Worm (Caenorhabditis elegans): ENCODE data around the gene K08D8.4.
A peak's percentile ranks its signal among the peaks of the same experiment; 100 is the strongest.

K08D8.4 gene

DNA sequence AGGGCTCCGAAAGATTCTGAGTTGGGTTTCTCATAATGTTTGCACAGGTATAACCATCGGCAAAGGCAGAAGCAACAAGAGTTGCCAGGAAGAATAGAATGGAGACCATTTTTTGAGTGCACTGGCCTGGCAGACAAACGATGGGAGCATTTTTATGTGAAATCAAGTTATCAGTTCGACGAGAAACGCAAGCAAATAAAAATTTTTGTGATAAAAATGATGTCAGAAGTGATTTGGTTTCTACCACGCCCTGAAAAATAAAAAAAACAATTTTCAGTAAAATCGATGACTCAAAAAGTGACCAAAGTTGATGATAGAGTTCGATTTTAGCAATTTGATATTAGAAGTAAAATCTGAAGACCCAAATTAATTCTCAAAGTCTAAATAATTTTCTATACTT, at the start of gene K08D8.4:
TSS of gene K08D8.4 (minus strand) at position 128 of the 400 bp plus-strand sequence.
- peak; percentile 15 for TF ChIP-seq elt-2 (tag; optimal IDR thresholded peaks at IDR 0.05)
- TF ChIP-seq hlh-6 (tag; optimal IDR thresholded peaks at IDR 0.05), result no peak

DNA sequence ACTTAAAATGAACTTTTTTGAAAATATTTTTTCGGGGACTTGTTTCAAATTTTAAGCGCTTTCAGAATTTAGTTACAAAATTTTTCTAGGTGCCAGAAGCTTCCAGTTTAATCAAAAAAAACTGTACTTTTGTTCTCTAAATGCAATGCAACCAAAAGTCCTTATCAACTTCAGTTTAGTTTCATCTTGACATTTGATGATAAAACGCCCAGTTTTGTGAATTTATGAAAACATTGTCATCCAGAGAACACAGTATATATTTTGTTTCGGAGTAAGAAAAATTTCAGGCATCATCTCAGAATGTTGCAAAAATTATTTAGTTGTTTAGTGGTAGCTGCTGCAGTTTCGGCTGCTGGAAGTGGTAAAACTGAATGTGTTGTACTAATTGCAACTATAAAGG, 47.9 kb upstream of the K08D8.4 start, which contains the start of gene F55G11.6:
TSS of gene F55G11.6 (plus strand) at position 301 of the 400 bp plus-strand sequence.
- no peak for TF ChIP-seq ama-1 (optimal IDR thresholded peaks at IDR 0.05)
- no peak for TF ChIP-seq dmd-4 (tag; optimal IDR thresholded peaks at IDR 0.05; ENCODE audit: borderline replicate concordance)
- TF ChIP-seq pqm-1 (tag; optimal IDR thresholded peaks at IDR 0.05), result no peak

ce11 chrIV:12948470-12948869, 38.7 kb upstream of the K08D8.4 start, which contains the start of gene F55G11.10:
F55G11.10 (plus strand) TSS chrIV:12948770.
- no peak for TF ChIP-seq ets-4 (tag; optimal IDR thresholded peaks at IDR 0.05)
- TF ChIP-seq ceh-31 (tag; optimal IDR thresholded peaks at IDR 0.05), result no peak
- TF ChIP-seq C38D4.7 (GFP tag; optimal IDR thresholded peaks at IDR 0.05), result no peak
- TF ChIP-seq ceh-2 (tag; optimal IDR thresholded peaks at IDR 0.05), result no peak
- no peak for TF ChIP-seq C08G9.2 (tag; optimal IDR thresholded peaks at IDR 0.05)
- TF ChIP-seq pax-1 (tag; optimal IDR thresholded peaks at IDR 0.05), result no peak
- TF ChIP-seq hlh-8 (tag; optimal IDR thresholded peaks at IDR 0.05), result no peak
- TF ChIP-seq Y22D7AL.16 (tag; optimal IDR thresholded peaks at IDR 0.05), result no peak
- no peak for TF ChIP-seq sox-2 (GFP tag; IDR thresholded peaks at IDR 0.05)
- no peak for TF ChIP-seq sdc-2 (tag; optimal IDR thresholded peaks at IDR 0.05)
- TF ChIP-seq nhr-232 (tag; optimal IDR thresholded peaks at IDR 0.05), result no peak
- no peak for TF ChIP-seq ahr-1 (tag; optimal IDR thresholded peaks at IDR 0.05)
- TF ChIP-seq pqm-1 (tag; optimal IDR thresholded peaks at IDR 0.05), result no peak
- no peak for TF ChIP-seq ceh-9 (tag; optimal IDR thresholded peaks at IDR 0.05)
- TF ChIP-seq sox-4 (tag; optimal IDR thresholded peaks at IDR 0.05), result no peak
- TF ChIP-seq F13H6.1 (tag; optimal IDR thresholded peaks at IDR 0.05), result no peak
- TF ChIP-seq zip-5 (tag; optimal IDR thresholded peaks at IDR 0.05), result no peak
- TF ChIP-seq syd-9 (tag; optimal IDR thresholded peaks at IDR 0.05), result no peak
- no peak for TF ChIP-seq npax-4 (tag; optimal IDR thresholded peaks at IDR 0.05)

ce11 chrIV:12946488-12946887, 36.7 kb upstream of the K08D8.4 start, which contains the start of gene F55G11.1:
F55G11.1 (minus strand) TSS chrIV:12946588.
- no peak for TF ChIP-seq C38D4.7 (GFP tag; optimal IDR thresholded peaks at IDR 0.05)
- TF ChIP-seq nhr-11 (tag; optimal IDR thresholded peaks at IDR 0.05), result no peak
- no peak for TF ChIP-seq pha-2 (tag; optimal IDR thresholded peaks at IDR 0.05)
- no peak for TF ChIP-seq madf-2 (tag; optimal IDR thresholded peaks at IDR 0.05)
- no peak for TF ChIP-seq npax-4 (tag; optimal IDR thresholded peaks at IDR 0.05)
- no peak for TF ChIP-seq C08G9.2 (tag; optimal IDR thresholded peaks at IDR 0.05)
- TF ChIP-seq fkh-10 (GFP tag; optimal IDR thresholded peaks at IDR 0.05), result no peak
- no peak for TF ChIP-seq ceh-9 (tag; optimal IDR thresholded peaks at IDR 0.05)
- no peak for TF ChIP-seq sox-4 (tag; optimal IDR thresholded peaks at IDR 0.05)
- TF ChIP-seq tbx-2 (tag; optimal IDR thresholded peaks at IDR 0.05), result no peak
- TF ChIP-seq elt-2 (tag; optimal IDR thresholded peaks at IDR 0.05), result no peak
- no peak for TF ChIP-seq mec-3 (tag; optimal IDR thresholded peaks at IDR 0.05; ENCODE audit: borderline replicate concordance)
- no peak for TF ChIP-seq hlh-15 (tag; optimal IDR thresholded peaks at IDR 0.05)
- TF ChIP-seq odd-2 (tag; optimal IDR thresholded peaks at IDR 0.05), result no peak
- no peak for TF ChIP-seq ttx-3 (tag; optimal IDR thresholded peaks at IDR 0.05)
- TF ChIP-seq hlh-8 (tag; optimal IDR thresholded peaks at IDR 0.05), result no peak
- no peak for TF ChIP-seq che-1 (tag; optimal IDR thresholded peaks at IDR 0.05)

DNA sequence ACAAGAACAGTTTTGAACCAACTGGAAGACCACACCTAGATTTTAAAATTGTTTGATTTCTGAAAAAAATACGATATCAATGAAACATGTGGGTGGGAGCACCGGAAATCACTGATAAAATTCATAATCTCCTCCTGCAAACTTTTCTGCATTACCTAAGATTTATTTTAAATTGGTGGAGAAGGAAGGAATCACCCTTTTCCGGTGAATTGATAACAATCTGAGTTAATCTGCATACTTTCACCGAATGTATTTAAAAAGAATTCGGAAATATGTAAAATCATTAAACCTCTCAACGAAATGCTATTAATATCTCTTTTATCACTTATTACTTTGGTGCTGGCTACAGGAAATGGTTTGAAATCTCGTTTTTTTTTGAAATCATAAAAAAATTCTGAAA, 32.8 kb upstream of the K08D8.4 start, which contains the start of gene dct-19:
TSS of gene dct-19 (plus strand) at position 301 of the 400 bp plus-strand sequence.
- TF ChIP-seq hlh-15 (tag; optimal IDR thresholded peaks at IDR 0.05) (no peak), ceh-45 (GFP tag; IDR thresholded peaks at IDR 0.05) (no peak), F13H6.1 (tag; optimal IDR thresholded peaks at IDR 0.05) (no peak), rnt-1 (tag; optimal IDR thresholded peaks at IDR 0.05) (no peak), odd-2 (tag; optimal IDR thresholded peaks at IDR 0.05) (no peak), nhr-11 (tag; optimal IDR thresholded peaks at IDR 0.05) (no peak), unc-55 (GFP tag; optimal IDR thresholded peaks at IDR 0.05) (no peak), tbx-7 (tag; optimal IDR thresholded peaks at IDR 0.05) (no peak), ceh-30 (tag; optimal IDR thresholded peaks at IDR 0.05) (no peak), pha-2 (tag; optimal IDR thresholded peaks at IDR 0.05) (no peak), C38D4.7 (GFP tag; optimal IDR thresholded peaks at IDR 0.05) (no peak), ceh-24 (tag; optimal IDR thresholded peaks at IDR 0.05) (no peak), pros-1 (tag; optimal IDR thresholded peaks at IDR 0.05) (no peak), fkh-10 (GFP tag; optimal IDR thresholded peaks at IDR 0.05) (no peak), dmd-4 (tag; optimal IDR thresholded peaks at IDR 0.05; ENCODE audit: borderline replicate concordance) (no peak), elt-2 (tag; optimal IDR thresholded peaks at IDR 0.05) (no peak), unc-3 (GFP tag; conservative IDR thresholded peaks at IDR 0.05) (no peak), unc-3 (tag; optimal IDR thresholded peaks at IDR 0.05) (no peak), nhr-232 (tag; optimal IDR thresholded peaks at IDR 0.05) (no peak)

Data from whole organism, late embryonic.